Fruit fly (Drosophila melanogaster) whole organism, embryonic: ENCODE measurements around the gene Irbp18.
A peak's percentile ranks its signal among the peaks of the same experiment; 100 is the strongest.

Experiments
- CG31441 ChIP-seq: fragments of 200-800 bp; sonication (Bioruptor generic); IDR thresholded peaks from 2 replicates; pipeline ENCODE4 v1.3.6; 2022; ENCODE audit warnings: missing biosample characterization, missing genetic modification characterization
- CG6654 ChIP-seq: fragments of 200-800 bp; sonication (Bioruptor generic); optimal IDR thresholded peaks from 2 replicates; lab custom pipeline; 2017; ENCODE audit warnings: missing biosample characterization, mild to moderate bottlenecking, missing genetic modification characterization
- CG7839 ChIP-seq: fragments of 200-800 bp; sonication (Bioruptor generic); optimal IDR thresholded peaks from 3 replicates; lab custom pipeline; 2018; ENCODE audit warnings: missing biosample characterization, mild to moderate bottlenecking, missing genetic modification characterization, moderate library complexity
- Dip2 ChIP-seq: fragments of 200-800 bp; sonication (Bioruptor generic); IDR thresholded peaks from 2 replicates; pipeline ENCODE4 v1.3.6; 2022; ENCODE audit warnings: missing biosample characterization, missing genetic modification characterization
- Fer2 ChIP-seq: fragments of 200-800 bp; sonication (Bioruptor generic); optimal IDR thresholded peaks from 2 replicates; lab custom pipeline; 2018; ENCODE audit warnings: missing biosample characterization, mild to moderate bottlenecking, missing genetic modification characterization, moderate library complexity
- Hey ChIP-seq: fragments of 200-800 bp; sonication (Bioruptor generic); optimal IDR thresholded peaks from 3 replicates; lab custom pipeline; 2018; ENCODE audit warnings: missing biosample characterization, mild to moderate bottlenecking, missing genetic modification characterization
- dpn ChIP-seq, 2 experiments: fragments of 200-800 bp; sonication (Bioruptor generic); optimal IDR thresholded peaks; 3 replicates each; lab custom pipeline; 2016; ENCODE audit warnings: missing biosample characterization in 2 of 2, missing genetic modification characterization in 2 of 2
- jumu ChIP-seq: fragments of 200-800 bp; sonication (Bioruptor generic); optimal IDR thresholded peaks from 3 replicates; lab custom pipeline; 2016; ENCODE audit warnings: missing biosample characterization, missing genetic modification characterization
- nau ChIP-seq: fragments of 200-800 bp; sonication (Bioruptor generic); optimal IDR thresholded peaks from 3 replicates; lab custom pipeline; 2017; ENCODE audit warnings: missing biosample characterization, mild to moderate bottlenecking, missing genetic modification characterization, missing genetic modification reagents
- nerfin-2 ChIP-seq: fragments of 200-800 bp; sonication (Bioruptor generic); IDR thresholded peaks from 2 replicates; pipeline ENCODE4 v1.3.6; 2022; ENCODE audit warnings: missing biosample characterization, missing genetic modification characterization; ENCODE audit not compliant: partially characterized antibody
- pum ChIP-seq: fragments of 200-800 bp; sonication (Bioruptor generic); optimal IDR thresholded peaks from 2 replicates; lab custom pipeline; 2016; ENCODE audit warnings: missing biosample characterization, missing genetic modification characterization
- slbo ChIP-seq: fragments of 200-800 bp; sonication (Bioruptor generic); IDR thresholded peaks from 2 replicates; pipeline ENCODE4 v1.3.6; 2022; ENCODE audit warnings: missing biosample characterization, missing genetic modification characterization
- stc ChIP-seq: fragments of 200-800 bp; sonication (Bioruptor generic); IDR thresholded peaks from 2 replicates; pipeline ENCODE4 v1.3.6; 2022; ENCODE audit warnings: missing biosample characterization, missing genetic modification characterization

dm6 chr3L:11119396-11119900 is 21.5 kb upstream of the Irbp18 start:
- TF ChIP-seq Dip2, result no peak
- no peak for TF ChIP-seq Fer2 (tag; lab: Kevin White, UChicago)
- TF ChIP-seq CG31441 (GFP tag; lab: Robert Waterston, UW), result no peak
- TF ChIP-seq nerfin-2, result no peak
- TF ChIP-seq slbo, result peak; percentile 66
- no peak for TF ChIP-seq jumu
- TF ChIP-seq CG6654 (GFP tag; lab: Kevin White, UChicago), result no peak
- TF ChIP-seq Hey (tag; lab: Kevin White, UChicago), result no peak
- TF ChIP-seq pum (GFP tag; lab: Kevin White, UChicago), result no peak
- TF ChIP-seq dpn (GFP tag; optimal IDR thresholded peaks at IDR 0.05; lab: Kevin White, UChicago), result peak in 1 of 2 experiments; percentile 3
- TF ChIP-seq stc (GFP tag; lab: Robert Waterston, UW), result no peak
- no peak for TF ChIP-seq nau (GFP tag; lab: Kevin White, UChicago)
- no peak for TF ChIP-seq CG7839 (tag; lab: Kevin White, UChicago)
